Worm (Caenorhabditis elegans) whole organism, mixed stage, embryonic: ENCODE data around the gene F22B3.10.

ENCODE experiments used
- ceh-83 ChIP-seq: fragments of 200-800 bp; sonication (Bioruptor generic); optimal IDR thresholded peaks from 2 replicates; lab custom pipeline; 2018; ENCODE audit warnings: mild to moderate bottlenecking, missing genetic modification characterization, missing compliant biosample characterization
- ces-1 ChIP-seq: fragments of 150-350 bp; optimal IDR thresholded peaks from 2 replicates; lab custom pipeline; 2014; ENCODE audit warnings: missing biosample characterization, missing genetic modification reagents, missing genetic modification characterization
- elt-1 ChIP-seq: sonication (generic microtip); optimal IDR thresholded peaks from 2 replicates; lab custom pipeline; 2017; ENCODE audit warnings: missing genetic modification characterization, mild to moderate bottlenecking, missing compliant biosample characterization, antibody characterized with exemption, moderate library complexity, borderline replicate concordance; ENCODE audit not compliant: insufficient read depth
- elt-3 ChIP-seq: fragments of 150-350 bp; optimal IDR thresholded peaks from 2 replicates; lab custom pipeline; 2014; ENCODE audit warnings: missing biosample characterization, missing genetic modification characterization
- lsy-2 ChIP-seq: fragments of 150-350 bp; optimal IDR thresholded peaks from 2 replicates; lab custom pipeline; 2014; ENCODE audit warnings: missing biosample characterization, missing genetic modification characterization
- nhr-12 ChIP-seq: fragments of 150-350 bp; optimal IDR thresholded peaks from 2 replicates; lab custom pipeline; 2014; ENCODE audit warnings: missing biosample characterization, missing genetic modification characterization
- nhr-237 ChIP-seq: fragments of 150-350 bp; optimal IDR thresholded peaks from 2 replicates; lab custom pipeline; 2014; ENCODE audit warnings: missing biosample characterization, missing genetic modification characterization
- pha-4 ChIP-seq: fragments of 150-350 bp; optimal IDR thresholded peaks from 2 replicates; lab custom pipeline; 2018; ENCODE audit warnings: missing biosample characterization, missing genetic modification reagents, missing genetic modification characterization
- sptf-1 ChIP-seq: sonication (generic microtip); optimal IDR thresholded peaks from 2 replicates; lab custom pipeline; 2017; ENCODE audit warnings: mild to moderate bottlenecking, missing genetic modification characterization, moderate library complexity, missing compliant biosample characterization
- unc-39 ChIP-seq: fragments of 150-350 bp; optimal IDR thresholded peaks from 2 replicates; lab custom pipeline; 2014; ENCODE audit warnings: missing biosample characterization, missing genetic modification characterization
- unc-62 ChIP-seq: fragments of 150-350 bp; optimal IDR thresholded peaks from 2 replicates; lab custom pipeline; 2014; ENCODE audit warnings: missing biosample characterization, missing genetic modification reagents, missing genetic modification characterization
- zip-8 ChIP-seq: fragments of 150-350 bp; optimal IDR thresholded peaks from 2 replicates; lab custom pipeline; 2014; ENCODE audit warnings: missing biosample characterization, missing genetic modification characterization
- ztf-11 ChIP-seq: fragments of 150-350 bp; optimal IDR thresholded peaks from 2 replicates; lab custom pipeline; 2014; ENCODE audit warnings: missing biosample characterization, missing genetic modification characterization

- TF ChIP-seq pha-4 (no peak), unc-62 (GFP tag; lab: Kevin White, UChicago) (no peak), nhr-237 (tag; lab: Kevin White, UChicago) (no peak), elt-1 (no peak), lsy-2 (tag; lab: Kevin White, UChicago) (no peak), ztf-11 (tag; lab: Kevin White, UChicago) (no peak), unc-39 (tag; lab: Kevin White, UChicago) (no peak), ces-1 (GFP tag; lab: Kevin White, UChicago) (no peak), zip-8 (no peak), elt-3 (tag; lab: Kevin White, UChicago) (no peak), ceh-83 (GFP tag; lab: Kevin White, UChicago) (no peak), sptf-1 (tag; lab: Kevin White, UChicago) (no peak), nhr-12 (tag; lab: Kevin White, UChicago) (no peak)
These were observed 43.2 kb downstream of the F22B3.10 start, which contains the start of gene sec-31 for ce11 chrIV:11371645-11372044.
